Fruit fly (Drosophila melanogaster) whole organism: ENCODE data around the gene CG10435.

Experiments
- CG8478 ChIP-seq: fragments of >200 bp; optimal IDR thresholded peaks from 2 replicates; lab custom pipeline; 2018; ENCODE audit warnings: inconsistent platforms
- EcR ChIP-seq, 2 experiments: fragments of >200 bp; optimal IDR thresholded peaks; 2 replicates each; lab custom pipeline; 2017; ENCODE audit warnings: missing biosample characterization in 2 of 2, missing genetic modification characterization in 2 of 2, missing genetic modification reagents in 2 of 2
- psq ChIP-seq: fragments of >200 bp; optimal IDR thresholded peaks from 2 replicates; lab custom pipeline; 2017

DNA sequence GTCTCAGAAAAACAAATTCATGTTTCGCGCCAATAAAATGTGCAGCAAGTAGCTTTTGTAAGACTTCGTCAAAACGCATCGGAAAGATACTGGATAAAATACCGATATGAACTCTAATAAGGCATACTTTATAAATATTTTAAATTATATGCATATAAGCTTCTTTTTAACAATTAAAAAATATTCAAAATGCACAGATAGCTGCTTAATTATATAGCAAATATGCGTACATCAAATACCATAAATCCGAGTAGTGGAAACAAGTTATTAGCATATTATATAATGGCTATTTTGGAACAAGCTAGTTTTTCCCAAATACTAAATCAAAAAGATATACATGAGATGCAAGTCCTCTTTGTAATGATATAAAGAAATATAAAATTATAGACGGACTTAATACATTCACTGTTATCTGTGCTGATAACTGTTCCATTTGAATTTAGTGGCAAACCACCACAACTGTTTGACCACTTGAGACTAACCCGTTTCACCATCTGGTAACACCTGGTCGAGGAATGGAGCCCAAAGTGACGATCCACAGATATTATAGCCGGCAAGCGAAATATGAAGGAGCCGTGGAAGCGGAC, 13.4 kb downstream of the CG10435 start, which contains the start of gene PIG-H:
- TF ChIP-seq CG8478 (no peak), EcR (GFP tag; optimal IDR thresholded peaks at IDR 0.05; lab: Kevin White, UChicago) (no peak), psq (lab: Kevin White, UChicago) (no peak)
